Worm (Caenorhabditis elegans): ENCODE measurements around the gene C08E8.2.

DNA sequence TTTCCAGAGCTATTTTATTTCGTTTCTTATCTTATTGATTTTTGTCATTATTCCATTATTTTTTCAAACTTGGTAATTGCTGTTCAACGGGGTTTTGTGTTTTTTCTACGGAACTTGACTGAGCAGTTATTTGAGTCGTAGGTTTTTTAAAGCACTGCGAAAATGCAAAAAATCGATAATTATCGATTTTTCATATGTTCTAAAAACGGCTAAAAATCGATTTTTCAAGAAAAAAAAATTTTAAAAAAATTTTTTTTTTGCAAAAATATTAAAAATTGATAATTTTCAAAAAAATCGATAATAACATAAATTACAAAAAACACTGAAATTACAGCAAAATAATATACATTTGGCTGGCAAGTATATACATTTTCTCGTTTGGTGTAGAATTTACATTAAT is 19.9 kb upstream of the C08E8.2 start:
- TF ChIP-seq ama-1 (optimal IDR thresholded peaks at IDR 0.05) (no peak), aly-1 (tag; optimal IDR thresholded peaks at IDR 0.05) (no peak), pes-1 (GFP tag; IDR thresholded peaks at IDR 0.05) (no peak), scrt-1 (GFP tag; IDR thresholded peaks at IDR 0.05) (no peak)

Measured in whole organism, early embryonic.